Worm (Caenorhabditis elegans): ENCODE measurements around the gene rpl-6.
A peak's percentile ranks its signal among the peaks of the same experiment; 100 is the strongest.

Gene rpl-6

DNA sequence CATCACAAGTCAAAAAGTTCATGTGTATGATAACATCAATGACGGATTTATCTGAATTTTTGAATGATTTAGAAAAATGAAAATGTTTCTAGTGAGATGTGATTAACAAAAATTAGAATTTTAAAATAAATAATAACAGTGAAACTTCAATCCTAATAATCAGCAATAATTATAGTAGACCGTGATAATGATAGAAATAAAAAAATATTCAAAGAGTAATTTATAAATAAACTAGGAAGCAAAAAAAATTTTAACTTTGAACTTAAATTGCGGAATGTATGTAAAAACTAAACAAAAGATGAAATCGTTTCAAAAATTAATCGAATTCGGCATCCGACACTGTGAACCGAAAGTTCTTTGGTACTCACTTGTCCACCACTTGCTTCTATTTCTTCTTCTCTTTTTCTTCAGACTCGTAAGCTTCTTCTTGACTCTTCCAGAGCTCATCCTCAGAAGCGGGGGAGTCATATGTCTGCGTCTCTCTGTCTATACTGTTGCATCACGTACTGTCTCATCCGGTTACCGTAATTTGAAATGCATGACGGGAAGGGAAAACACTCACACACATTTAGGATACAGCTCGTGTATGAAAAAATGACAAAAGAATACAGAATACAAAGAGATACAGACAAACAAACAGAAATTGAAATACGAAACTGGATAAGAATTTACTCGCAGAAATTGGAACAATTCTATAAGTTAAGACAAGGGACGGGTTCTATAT lies 15.1 kb upstream of the rpl-6 start, which contains the start of gene mec-14:
mec-14 (minus strand) TSS at position 51 of the 724 bp plus-strand sequence.
- TF ChIP-seq tab-1 (GFP tag; IDR thresholded peaks at IDR 0.05) (no peak), klf-2 (GFP tag; conservative IDR thresholded peaks at IDR 0.05) (no peak), ref-1 (GFP tag; conservative IDR thresholded peaks at IDR 0.05) (no peak), ztf-29 (GFP tag; IDR thresholded peaks at IDR 0.05) (no peak), T22C8.4 (GFP tag; IDR thresholded peaks at IDR 0.05) (no peak), med-1 (GFP tag; optimal IDR thresholded peaks at IDR 0.05; ENCODE audit: insufficient read depth) (no peak), cog-1 (tag; optimal IDR thresholded peaks at IDR 0.05) (no peak), flt-1 (GFP tag; IDR thresholded peaks at IDR 0.05) (no peak), ztf-23 (GFP tag; IDR thresholded peaks at IDR 0.05) (no peak)

ce11 chrIII:7195325-7195724 lies 12.9 kb upstream of the rpl-6 start, which contains the start of gene F37C12.18:
Gene F37C12.18 (minus strand): TSS chrIII:7195425.
- TF ChIP-seq cog-1 (tag; optimal IDR thresholded peaks at IDR 0.05) (no peak), T22C8.4 (GFP tag; IDR thresholded peaks at IDR 0.05) (no peak), klf-2 (GFP tag; conservative IDR thresholded peaks at IDR 0.05) (no peak), tab-1 (GFP tag; IDR thresholded peaks at IDR 0.05) (no peak), ztf-29 (GFP tag; IDR thresholded peaks at IDR 0.05) (no peak), med-1 (GFP tag; optimal IDR thresholded peaks at IDR 0.05; ENCODE audit: insufficient read depth) (no peak), flt-1 (GFP tag; IDR thresholded peaks at IDR 0.05) (no peak), ref-1 (GFP tag; conservative IDR thresholded peaks at IDR 0.05) (no peak), ztf-23 (GFP tag; IDR thresholded peaks at IDR 0.05) (no peak)

ce11 chrIII:7197973-7198372 lies 10.3 kb upstream of the rpl-6 start, which contains the start of gene exos-9:
Gene exos-9 (minus strand): TSS chrIII:7198073.
- TF ChIP-seq ref-1 (GFP tag; conservative IDR thresholded peaks at IDR 0.05) (no peak), ztf-23 (GFP tag; IDR thresholded peaks at IDR 0.05) (no peak), flt-1 (GFP tag; IDR thresholded peaks at IDR 0.05) (no peak), T22C8.4 (GFP tag; IDR thresholded peaks at IDR 0.05) (no peak), tab-1 (GFP tag; IDR thresholded peaks at IDR 0.05) (no peak), med-1 (GFP tag; optimal IDR thresholded peaks at IDR 0.05; ENCODE audit: insufficient read depth) (no peak), cog-1 (tag; optimal IDR thresholded peaks at IDR 0.05) (no peak), ztf-29 (GFP tag; IDR thresholded peaks at IDR 0.05) (no peak), klf-2 (GFP tag; conservative IDR thresholded peaks at IDR 0.05) (no peak)

DNA sequence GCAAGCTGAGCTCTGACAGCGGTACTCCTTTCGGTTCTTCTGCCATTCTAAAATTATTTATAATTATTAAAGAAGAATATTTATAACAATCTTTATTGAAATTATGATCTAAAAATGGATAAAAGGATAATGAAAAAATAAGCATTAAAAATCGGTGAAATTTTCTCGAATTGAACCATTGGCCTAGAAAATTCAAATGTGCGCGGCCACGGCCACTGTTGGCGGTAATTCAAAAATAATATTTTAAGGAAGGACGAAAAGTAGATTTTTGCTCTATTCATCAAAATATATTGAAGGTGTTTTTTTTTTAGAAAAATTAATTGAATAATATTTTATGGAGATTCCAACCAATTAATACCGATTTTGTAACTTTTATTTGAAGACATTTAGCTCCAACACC lies 9.4 kb upstream of the rpl-6 start, which contains the start of gene pfd-5:
pfd-5 (minus strand) TSS at position 47 of the 400 bp plus-strand sequence.
- TF ChIP-seq cog-1 (tag; optimal IDR thresholded peaks at IDR 0.05) (peak; percentile 52), T22C8.4 (GFP tag; IDR thresholded peaks at IDR 0.05) (no peak; the same call in 1 of the 2 replicates), ztf-29 (GFP tag; IDR thresholded peaks at IDR 0.05) (no peak), flt-1 (GFP tag; IDR thresholded peaks at IDR 0.05) (peak; percentile 84), tab-1 (GFP tag; IDR thresholded peaks at IDR 0.05) (no peak), ref-1 (GFP tag; conservative IDR thresholded peaks at IDR 0.05) (no peak), ztf-23 (GFP tag; IDR thresholded peaks at IDR 0.05) (peak; percentile 74), med-1 (GFP tag; optimal IDR thresholded peaks at IDR 0.05; ENCODE audit: insufficient read depth) (no peak), klf-2 (GFP tag; conservative IDR thresholded peaks at IDR 0.05) (peak; percentile 71; the same call in 1 of the 2 replicates)

- TF ChIP-seq flt-1 (GFP tag; IDR thresholded peaks at IDR 0.05) (no peak), ref-1 (GFP tag; conservative IDR thresholded peaks at IDR 0.05) (no peak), cog-1 (tag; optimal IDR thresholded peaks at IDR 0.05) (no peak), med-1 (GFP tag; optimal IDR thresholded peaks at IDR 0.05; ENCODE audit: insufficient read depth) (no peak), tab-1 (GFP tag; IDR thresholded peaks at IDR 0.05) (no peak), klf-2 (GFP tag; conservative IDR thresholded peaks at IDR 0.05) (no peak), ztf-29 (GFP tag; IDR thresholded peaks at IDR 0.05) (no peak), ztf-23 (GFP tag; IDR thresholded peaks at IDR 0.05) (no peak), T22C8.4 (GFP tag; IDR thresholded peaks at IDR 0.05) (no peak)
Observed at ce11 chrIII:7199467-7199866, 8.8 kb upstream of the rpl-6 start.

ce11 chrIII:7201378-7202256 lies 6.6 kb upstream of the rpl-6 start, which contains the start of gene dpy-31:
Gene dpy-31 (plus strand): TSS chrIII:7202206.
- TF ChIP-seq klf-2 (GFP tag; conservative IDR thresholded peaks at IDR 0.05) (no peak), ztf-29 (GFP tag; IDR thresholded peaks at IDR 0.05) (peak; percentile 31; the same call in 1 of the 2 replicates)

ce11 chrIII:7203130-7203775 lies 5.0 kb upstream of the rpl-6 start:
- TF ChIP-seq ztf-23 (GFP tag; IDR thresholded peaks at IDR 0.05) (no peak), flt-1 (GFP tag; IDR thresholded peaks at IDR 0.05) (no peak), T22C8.4 (GFP tag; IDR thresholded peaks at IDR 0.05) (no peak), ref-1 (GFP tag; conservative IDR thresholded peaks at IDR 0.05) (no peak), med-1 (GFP tag; optimal IDR thresholded peaks at IDR 0.05; ENCODE audit: insufficient read depth) (no peak), cog-1 (tag; optimal IDR thresholded peaks at IDR 0.05) (no peak), klf-2 (GFP tag; conservative IDR thresholded peaks at IDR 0.05) (no peak), tab-1 (GFP tag; IDR thresholded peaks at IDR 0.05) (no peak), ztf-29 (GFP tag; IDR thresholded peaks at IDR 0.05) (no peak)

DNA sequence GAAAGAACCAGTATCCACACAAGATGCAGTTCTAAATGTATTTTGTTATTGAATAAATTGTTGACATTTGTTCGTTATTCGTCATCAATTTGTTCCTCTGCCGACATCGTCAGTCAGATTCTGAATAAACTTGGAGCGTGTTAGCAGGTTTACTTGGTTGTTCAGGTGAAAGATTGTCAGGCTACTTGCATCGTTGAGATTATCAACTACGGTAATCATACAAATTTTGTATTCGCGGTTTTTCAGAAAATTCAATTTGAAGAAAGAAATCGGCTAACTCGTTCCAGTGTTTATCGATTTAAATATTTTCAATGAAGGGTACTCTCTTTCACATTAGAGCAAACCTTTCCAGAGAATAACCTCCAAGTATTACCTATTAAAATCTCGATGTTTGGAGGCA lies 1.5 kb downstream of the rpl-6 start, which contains the start of gene R151.2:
R151.2 (plus strand) TSS at position 247 of the 400 bp plus-strand sequence.
- TF ChIP-seq med-1 (GFP tag; optimal IDR thresholded peaks at IDR 0.05; ENCODE audit: insufficient read depth) (no peak), T22C8.4 (GFP tag; IDR thresholded peaks at IDR 0.05) (no peak), ztf-29 (GFP tag; IDR thresholded peaks at IDR 0.05) (no peak), ztf-23 (GFP tag; IDR thresholded peaks at IDR 0.05) (no peak)
